Fruit fly (Drosophila melanogaster) ovary, adult (tissue): Measurements from ENCODE around the gene Delta.

ENCODE experiments used
- CG17801 ChIP-seq: fragments of 200-800 bp; optimal IDR thresholded peaks from 2 replicates; lab custom pipeline; 2019; ENCODE audit warnings: missing biosample characterization, mild to moderate bottlenecking, missing genetic modification characterization, moderate library complexity; ENCODE audit not compliant: partially characterized antibody

Delta gene

DNA sequence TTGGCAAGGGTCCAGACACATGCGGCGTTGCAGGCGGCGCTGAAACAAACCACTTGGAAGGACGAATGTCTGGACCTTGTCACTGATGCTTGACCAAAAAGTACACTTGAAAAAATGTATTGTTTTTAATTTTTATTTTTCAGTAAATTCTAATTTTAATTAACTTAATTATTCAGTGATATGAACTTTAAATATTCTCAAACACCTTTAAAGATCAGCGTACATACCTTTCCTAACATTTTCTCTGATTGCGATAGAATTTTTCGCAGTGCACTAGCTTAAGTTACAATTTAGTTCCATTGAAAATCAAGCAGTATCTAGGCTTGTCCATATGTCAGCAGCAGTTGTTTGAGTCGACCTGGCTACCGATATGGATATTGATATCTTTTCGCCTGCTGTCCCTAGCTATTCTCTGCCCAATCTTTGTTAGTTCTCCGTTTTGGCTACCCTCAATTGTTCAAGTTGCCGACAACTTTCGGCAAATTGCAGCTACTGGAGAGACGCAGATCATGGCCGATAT is 13.2 kb upstream of the Delta start:
- TF ChIP-seq CG17801 (GFP tag; lab: Kevin White, UChicago): no peak

DNA sequence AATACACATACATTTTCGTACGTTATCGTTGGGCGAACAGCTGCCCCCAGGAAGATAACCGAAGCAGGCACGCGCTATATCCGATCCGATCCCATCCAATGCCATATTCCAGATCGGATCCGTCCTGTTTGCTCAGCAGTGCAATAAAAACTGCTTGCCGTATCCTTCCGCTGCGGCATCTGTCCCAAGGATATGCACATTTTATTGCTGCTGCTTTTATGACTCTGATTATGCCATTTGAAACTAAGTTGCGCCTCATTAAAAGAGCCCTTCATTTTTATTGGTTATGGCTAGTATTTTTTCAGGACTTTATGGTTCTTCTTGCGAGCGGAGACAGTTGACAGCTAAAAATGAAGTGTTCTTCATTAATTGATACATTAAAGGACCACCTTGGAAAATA is 9.5 kb upstream of the Delta start:
- no peak for TF ChIP-seq CG17801 (GFP tag; lab: Kevin White, UChicago)

DNA sequence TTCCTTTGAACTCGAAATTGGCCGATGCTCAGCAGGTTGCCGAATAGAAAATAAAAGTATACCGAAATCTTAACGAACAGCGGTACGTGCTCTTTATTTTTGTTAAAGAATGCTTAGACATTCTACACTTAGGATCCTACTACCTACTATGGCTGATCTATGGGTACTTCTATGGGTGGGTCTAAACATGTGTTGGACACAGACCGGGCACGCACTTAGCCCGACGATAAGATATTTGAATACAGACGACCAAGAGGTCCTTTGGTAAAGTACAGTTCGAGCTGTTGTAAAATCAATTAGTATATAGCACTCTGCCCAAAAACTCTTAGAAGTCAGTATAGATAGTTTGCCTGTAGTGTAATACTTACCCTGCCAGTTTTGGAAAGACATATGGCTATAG is 6.5 kb upstream of the Delta start:
- TF ChIP-seq CG17801 (GFP tag; lab: Kevin White, UChicago): no peak

DNA sequence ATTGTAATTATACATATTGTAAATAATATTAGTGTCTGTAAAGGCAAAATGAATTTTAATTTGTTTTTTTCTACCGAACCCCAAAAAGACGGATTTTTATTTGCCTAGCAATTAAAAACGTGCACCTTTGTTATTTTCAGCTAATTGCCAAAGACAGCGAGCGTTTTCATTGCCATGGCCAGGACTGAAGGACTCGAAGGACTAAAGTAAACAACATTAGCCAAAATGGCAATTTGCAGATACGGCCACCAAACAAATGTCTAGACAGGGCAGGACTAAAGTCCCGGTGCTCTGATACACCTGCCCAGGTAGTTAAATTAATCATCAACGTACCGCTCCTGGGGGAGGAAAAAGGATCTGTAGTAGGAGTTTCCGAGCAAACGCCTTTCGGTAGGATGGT is 6.0 kb upstream of the Delta start:
- TF ChIP-seq CG17801 (GFP tag; lab: Kevin White, UChicago): no peak

DNA sequence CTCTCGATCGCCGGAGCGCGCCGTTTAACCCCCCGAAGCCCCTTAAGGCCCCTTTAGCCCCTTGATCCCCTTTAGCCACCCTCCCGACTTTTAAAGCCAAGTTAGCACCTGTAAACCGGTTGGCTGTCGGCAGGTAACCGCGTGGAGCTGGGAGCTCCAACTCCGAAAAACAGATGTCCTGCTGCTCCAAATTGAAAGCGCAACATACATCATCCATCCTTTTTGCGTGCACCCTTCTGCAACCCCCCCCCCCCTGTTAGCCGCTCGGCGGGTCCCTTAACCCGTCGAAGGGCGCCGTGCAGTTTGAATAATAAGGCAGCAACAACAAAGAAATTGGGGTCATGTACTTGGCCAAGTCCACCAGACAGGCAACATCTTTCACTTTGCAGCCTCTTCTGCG is 2.7 kb upstream of the Delta start:
- no peak for TF ChIP-seq CG17801 (GFP tag; lab: Kevin White, UChicago)

DNA sequence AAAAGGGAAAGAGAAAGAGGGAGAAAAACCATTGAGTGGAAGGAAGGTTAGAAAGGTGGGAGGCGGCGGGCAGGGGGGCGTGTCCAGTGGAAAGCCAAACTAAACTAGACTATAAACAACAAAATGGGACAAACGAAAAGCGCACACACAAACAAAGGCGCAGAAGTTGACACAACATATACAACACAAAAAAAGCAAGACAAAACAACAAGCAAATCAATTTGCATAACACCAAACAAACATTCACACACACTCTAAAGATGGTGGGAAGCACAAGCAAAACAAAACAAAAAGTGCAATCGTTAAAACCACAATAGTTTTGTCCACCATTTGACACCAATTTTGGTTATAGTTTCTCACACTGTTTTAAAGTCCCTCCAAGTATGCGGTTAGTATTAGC is 3.6 kb downstream of the Delta start:
- TF ChIP-seq CG17801 (GFP tag; lab: Kevin White, UChicago): no peak

DNA sequence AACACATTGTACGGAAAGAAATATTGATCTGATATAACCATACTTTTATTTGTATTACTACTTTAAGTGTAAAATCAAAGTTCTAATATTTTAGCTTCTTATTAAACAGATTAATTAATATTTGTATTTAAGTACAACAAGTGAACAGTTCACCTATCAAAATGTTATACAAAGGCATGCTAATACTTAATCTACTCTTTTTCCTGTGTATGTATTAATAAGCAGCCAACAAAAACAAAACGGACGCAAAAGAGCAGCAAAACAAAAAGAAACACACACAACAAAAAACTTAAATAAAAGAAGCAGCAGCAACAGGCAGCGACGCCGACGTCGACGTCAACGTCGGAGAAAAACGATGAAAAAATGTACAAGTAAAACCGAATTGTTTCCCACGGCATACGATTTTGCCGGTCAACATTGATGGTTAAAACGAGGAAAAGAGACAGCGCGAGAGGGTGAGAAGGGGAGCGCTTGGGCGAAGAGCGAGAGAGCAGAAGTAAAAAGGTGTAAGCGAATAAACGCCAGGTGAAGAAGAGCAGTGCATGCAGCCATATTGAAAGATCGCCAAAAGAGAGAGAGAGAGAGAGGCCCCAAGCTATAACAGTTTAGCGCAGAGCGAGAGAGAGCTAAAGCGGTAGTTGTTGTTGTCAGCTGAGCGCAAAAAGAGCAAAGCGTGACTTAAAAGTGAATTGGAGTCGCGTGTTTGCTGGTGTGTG is 4.4 kb downstream of the Delta start:
- peak; percentile 67 for TF ChIP-seq CG17801 (GFP tag; lab: Kevin White, UChicago)

DNA sequence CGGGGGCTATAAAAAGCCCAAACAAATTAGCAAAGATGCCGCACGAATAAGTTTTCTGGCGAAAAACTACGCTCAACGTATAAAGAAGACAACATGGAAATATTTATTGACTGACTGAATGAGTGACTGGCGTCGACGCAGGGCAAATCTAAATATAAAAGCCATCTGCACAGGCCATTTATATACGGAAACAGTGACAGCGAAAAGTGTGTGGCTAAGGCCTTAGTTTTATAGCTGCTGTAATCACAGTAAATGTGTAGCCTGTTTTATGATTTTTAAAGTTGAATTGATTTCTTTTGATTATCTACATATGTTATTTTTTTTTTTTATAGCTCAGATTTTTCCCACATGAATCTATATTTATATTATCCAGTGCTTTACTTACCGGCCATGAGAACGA is 6.6 kb downstream of the Delta start:
- TF ChIP-seq CG17801 (GFP tag; lab: Kevin White, UChicago): no peak

DNA sequence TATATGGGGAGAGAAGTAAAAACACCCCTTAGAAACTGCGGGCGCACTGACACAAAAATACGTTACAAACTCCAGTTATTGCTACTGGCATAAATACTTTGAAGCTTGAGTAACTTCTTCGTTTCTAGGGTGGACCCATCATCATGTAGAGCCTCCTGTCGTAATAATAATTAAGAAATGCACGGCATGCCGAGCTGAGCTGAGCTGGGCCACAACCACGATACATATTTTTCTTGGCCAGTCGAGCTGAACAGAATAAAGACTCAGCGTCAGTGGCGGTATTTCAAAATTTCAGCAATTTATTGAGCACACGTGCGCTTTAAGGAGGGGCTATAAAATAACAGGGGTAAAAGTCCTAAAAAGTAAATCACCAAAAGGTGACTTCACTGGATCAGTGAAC is 7.6 kb downstream of the Delta start:
- TF ChIP-seq CG17801 (GFP tag; lab: Kevin White, UChicago): no peak

DNA sequence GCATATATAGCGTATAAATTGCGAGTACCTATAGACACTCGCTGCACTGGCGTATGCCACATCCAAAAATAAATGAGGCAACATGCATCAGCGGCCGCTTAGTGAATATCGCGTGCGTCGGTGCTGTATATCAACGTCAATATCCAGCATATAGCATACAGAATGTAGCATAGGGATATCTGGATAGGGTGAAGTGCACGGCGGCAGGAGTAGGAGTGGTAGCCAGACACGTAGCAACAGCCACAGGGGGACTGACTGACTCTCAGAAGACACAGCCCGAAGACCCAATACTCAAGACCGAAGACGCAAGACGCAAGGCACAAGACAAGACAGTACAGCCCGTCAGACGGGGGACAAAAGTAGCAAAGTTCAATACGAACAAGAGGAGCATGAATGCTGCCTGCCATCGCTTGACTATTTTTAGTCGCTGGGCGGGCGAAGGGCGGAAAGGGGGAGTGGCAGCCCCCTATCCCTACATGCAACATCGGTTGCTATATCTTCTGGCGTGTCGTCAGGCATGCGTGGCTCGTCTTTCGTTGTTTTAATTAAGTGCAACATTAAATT is 8.8 kb downstream of the Delta start:
- no peak for TF ChIP-seq CG17801 (GFP tag; lab: Kevin White, UChicago)

DNA sequence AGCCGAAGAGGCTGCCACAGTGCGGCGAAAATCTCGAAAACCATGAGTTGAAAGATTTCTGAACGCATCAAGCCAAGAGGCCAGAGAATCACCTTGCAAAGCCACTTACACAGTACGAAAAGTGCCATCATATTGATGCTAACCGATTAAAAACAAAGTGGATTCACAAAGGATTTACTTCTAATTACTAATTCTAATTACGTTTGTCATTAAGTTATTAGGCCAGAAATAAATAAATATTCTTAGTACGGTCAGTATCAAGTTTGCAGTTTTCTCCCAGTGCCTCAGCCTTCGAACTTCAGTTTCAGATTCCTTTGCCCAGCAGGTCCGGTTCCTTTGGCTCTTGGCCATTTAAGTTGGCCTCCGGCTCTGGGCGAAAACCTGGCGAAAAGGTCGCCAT is 11.7 kb downstream of the Delta start:
- TF ChIP-seq CG17801 (GFP tag; lab: Kevin White, UChicago): no peak

DNA sequence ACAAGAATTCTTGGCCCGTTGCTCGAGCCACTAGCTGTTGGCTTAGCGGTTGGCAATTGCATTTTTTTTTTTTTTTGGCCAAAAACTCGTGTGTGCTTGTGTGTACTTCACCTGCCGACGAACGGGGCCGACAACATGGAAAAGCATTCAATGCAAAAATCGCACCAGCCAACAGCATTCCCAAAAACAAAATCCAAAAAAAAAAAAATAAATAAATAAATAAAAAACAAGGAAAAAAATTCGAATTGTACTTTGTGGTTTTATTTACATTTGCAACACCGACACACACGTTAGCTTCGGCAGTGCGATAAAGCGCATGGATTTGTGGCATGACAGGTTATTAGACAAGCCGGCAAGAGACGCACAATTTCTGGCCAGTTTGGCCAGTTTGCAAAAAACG is 12.8 kb downstream of the Delta start:
- no peak for TF ChIP-seq CG17801 (GFP tag; lab: Kevin White, UChicago)

DNA sequence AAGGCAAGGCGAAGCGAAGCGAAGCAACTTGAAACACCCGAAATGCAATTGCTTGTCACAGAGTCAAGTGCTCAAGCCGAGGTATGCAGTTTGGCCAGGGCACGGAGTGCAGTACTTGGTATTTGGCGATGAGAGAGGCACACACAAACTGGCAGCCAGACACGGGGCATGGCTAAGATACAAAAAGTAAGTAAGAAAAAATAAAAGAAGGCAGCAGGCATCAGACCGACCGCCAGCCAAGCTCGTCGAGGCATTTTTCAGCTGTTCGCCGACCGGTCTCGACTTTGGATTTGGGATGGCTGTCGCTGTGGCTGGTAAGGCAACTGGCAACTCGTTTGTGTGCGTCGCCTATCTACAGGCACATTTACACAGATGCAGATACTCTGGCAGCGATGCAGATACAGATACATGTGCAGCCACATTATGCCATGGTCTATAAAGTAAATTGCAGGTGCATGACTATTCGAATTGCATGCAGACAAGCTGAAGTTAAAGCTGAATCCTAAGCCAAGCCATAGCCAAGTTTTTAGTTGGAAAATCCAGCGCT is 13.7 kb downstream of the Delta start:
- no peak for TF ChIP-seq CG17801 (GFP tag; lab: Kevin White, UChicago)

DNA sequence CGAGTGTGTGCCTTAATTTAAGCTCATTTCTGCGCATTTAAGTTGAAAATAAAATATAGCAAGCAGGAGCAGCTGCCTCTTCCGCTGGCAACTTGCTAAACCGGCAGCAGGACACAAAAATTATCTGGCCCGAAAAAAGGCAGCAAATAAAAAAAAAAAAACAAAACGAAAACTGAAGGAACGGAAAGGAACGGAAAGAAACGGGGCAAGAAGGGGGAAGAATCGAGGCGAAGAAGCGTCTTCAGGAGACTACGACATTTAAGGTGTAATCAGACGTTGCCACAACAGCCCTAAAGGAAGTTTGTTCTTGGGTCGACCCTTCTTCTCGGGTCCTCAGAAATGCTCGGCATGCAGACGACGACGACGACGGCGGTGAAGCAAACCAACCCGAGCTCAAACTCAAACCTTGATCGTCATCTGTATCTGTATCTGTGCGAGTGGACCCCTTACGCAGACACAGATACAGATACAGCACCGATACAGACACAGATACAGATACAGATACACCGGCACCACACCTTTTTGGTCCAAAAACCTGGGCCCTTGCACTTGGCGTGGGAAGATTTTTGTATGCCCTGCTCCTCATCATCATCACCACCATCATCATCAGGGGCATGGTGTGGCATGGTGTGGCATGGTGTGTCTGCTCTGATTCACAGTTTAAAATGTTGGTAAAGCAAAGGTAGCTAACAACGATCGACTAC is 15.5 kb downstream of the Delta start:
- TF ChIP-seq CG17801 (GFP tag; lab: Kevin White, UChicago): no peak

DNA sequence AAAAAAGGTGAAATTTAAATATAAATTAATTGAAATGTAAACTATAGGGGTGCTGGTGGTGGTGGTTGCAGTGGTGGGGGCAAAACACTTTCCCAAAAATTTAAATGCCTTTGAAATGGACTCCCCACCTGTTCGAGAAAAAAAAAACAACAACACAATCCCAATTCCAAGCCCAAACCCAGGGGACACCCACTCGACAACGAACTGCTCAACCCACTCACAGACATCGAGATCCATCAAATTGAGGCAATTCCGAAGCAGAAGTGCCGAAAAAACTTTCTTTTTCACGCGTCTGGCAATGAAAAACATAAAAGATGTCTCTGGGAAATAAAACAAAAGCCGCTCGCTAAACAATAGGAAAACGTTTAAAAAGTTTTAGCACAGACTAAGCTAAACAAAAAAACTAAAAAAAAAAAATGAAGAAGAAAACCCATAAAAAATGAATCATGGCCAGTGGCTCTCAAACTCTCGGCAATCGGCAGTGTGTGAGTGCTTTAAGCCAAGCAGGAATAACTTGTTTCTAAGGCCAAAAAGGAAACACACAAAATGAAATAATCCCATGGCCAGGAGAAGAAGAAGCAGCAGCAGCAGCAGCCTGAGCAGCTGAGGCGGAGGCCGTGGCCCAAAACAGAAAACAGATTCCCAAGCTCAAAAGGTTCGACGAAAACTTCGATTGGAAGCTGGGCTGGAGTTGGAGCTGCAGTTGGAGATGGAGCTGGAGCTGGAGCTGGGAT is 17.1 kb downstream of the Delta start:
- no peak for TF ChIP-seq CG17801 (GFP tag; lab: Kevin White, UChicago)
